Fruit fly (Drosophila melanogaster): Measurements from ENCODE around the gene Ten-m.

The Ten-m gene

dm6 chr3L:22369467-22370018 lies 38.1 kb downstream of the Ten-m start:
- TF ChIP-seq CG17806 (tag; optimal IDR thresholded peaks at IDR 0.05) (no peak), EcR (GFP tag; optimal IDR thresholded peaks at IDR 0.05) (peak; percentile 66)

DNA sequence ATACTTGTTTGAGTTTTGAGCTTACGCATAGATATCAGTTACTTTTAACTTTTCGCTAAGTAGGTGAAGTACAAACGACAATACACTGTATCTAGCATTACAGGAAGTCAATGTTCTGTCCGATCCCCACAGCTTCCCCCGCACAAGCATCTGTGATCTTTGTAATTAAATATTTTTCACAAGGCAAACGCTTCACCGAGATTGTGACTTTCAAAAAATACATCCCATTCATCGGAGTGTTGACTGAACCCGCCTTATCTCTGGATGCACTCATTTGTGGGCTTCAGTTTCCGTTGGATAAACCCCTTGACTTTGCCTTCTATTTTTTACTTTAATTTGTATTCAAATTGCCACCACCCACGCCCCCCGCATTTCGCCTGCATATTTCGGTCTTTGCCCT lies 40.7 kb downstream of the Ten-m start:
- no peak for TF ChIP-seq EcR (GFP tag; optimal IDR thresholded peaks at IDR 0.05)
- no peak for TF ChIP-seq CG8301 (tag; optimal IDR thresholded peaks at IDR 0.05)

DNA sequence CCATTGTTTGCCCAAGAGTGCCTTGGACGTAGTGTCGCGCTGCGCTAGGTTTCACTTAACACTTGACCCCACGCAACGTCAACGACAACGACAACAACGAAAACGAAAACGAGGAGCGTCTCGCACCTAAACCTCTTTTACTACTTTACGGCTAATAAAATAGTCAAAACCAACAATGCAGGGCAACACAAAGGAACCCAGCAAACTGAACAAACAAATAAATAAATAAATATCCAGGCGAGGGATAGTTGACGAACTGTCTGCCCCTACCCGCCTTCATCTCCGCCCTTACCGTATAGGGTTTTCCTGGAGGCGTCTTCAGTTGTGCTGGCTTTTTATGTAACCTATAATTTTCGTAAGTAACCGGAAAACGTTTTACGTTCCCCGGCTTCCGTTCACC lies 43.3 kb downstream of the Ten-m start:
- TF ChIP-seq CG17806 (tag; optimal IDR thresholded peaks at IDR 0.05): no peak
- no peak for TF ChIP-seq CG14655 (GFP tag; optimal IDR thresholded peaks at IDR 0.05)
- no peak for TF ChIP-seq Pif1B (GFP tag; optimal IDR thresholded peaks at IDR 0.05)
- no peak for TF ChIP-seq Ets98B (GFP tag; IDR thresholded peaks at IDR 0.05)
- TF ChIP-seq Snoo (tag; optimal IDR thresholded peaks at IDR 0.05): no peak
- TF ChIP-seq CG8159 (tag; optimal IDR thresholded peaks at IDR 0.05): no peak
- no peak for TF ChIP-seq fd96Ca (GFP tag; IDR thresholded peaks at IDR 0.05)
- TF ChIP-seq CG9948 (tag; optimal IDR thresholded peaks at IDR 0.05): no peak
- no peak for TF ChIP-seq D1 (tag; optimal IDR thresholded peaks at IDR 0.05)
- TF ChIP-seq gl (tag; optimal IDR thresholded peaks at IDR 0.05): no peak
- no peak for TF ChIP-seq CG13204 (GFP tag; optimal IDR thresholded peaks at IDR 0.05)
- TF ChIP-seq CG10348 (GFP tag; IDR thresholded peaks at IDR 0.05): no peak
- no peak for TF ChIP-seq EcR (GFP tag; optimal IDR thresholded peaks at IDR 0.05)
- no peak for TF ChIP-seq Pif1A (GFP tag; optimal IDR thresholded peaks at IDR 0.05)
- no peak for TF ChIP-seq CG32121 (GFP tag; IDR thresholded peaks at IDR 0.05)

DNA sequence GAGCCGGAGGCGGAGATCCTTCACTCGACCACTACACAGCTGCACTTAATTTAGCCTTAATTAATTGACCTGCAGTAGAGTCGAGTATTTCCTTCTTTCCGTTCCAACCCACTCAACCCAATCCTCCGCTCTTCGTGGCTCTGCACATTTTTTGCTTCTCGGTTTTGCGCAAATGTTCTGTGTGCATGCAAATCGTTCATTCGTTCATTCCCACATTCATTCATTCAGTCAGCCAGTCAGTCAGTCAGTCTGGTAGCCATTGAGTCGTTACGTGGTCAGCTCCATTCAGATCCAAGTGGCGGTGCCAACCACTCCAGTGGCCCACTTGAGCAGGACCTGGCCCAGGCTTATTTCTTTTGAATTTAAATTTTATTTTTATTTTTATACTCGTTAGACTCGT lies 55.0 kb downstream of the Ten-m start:
- no peak for TF ChIP-seq CG13204 (GFP tag; optimal IDR thresholded peaks at IDR 0.05)
- TF ChIP-seq CG8301 (tag; optimal IDR thresholded peaks at IDR 0.05): no peak
- TF ChIP-seq CG9948 (tag; optimal IDR thresholded peaks at IDR 0.05): no peak
- no peak for TF ChIP-seq rn (GFP tag; IDR thresholded peaks at IDR 0.05)
- TF ChIP-seq CG10348 (GFP tag; IDR thresholded peaks at IDR 0.05): no peak
- TF ChIP-seq CG14655 (GFP tag; optimal IDR thresholded peaks at IDR 0.05): no peak
- no peak for TF ChIP-seq CG15710 (tag; optimal IDR thresholded peaks at IDR 0.05)
- TF ChIP-seq gl (tag; optimal IDR thresholded peaks at IDR 0.05): no peak
- no peak for TF ChIP-seq fd96Ca (GFP tag; IDR thresholded peaks at IDR 0.05)
- TF ChIP-seq CG8159 (tag; optimal IDR thresholded peaks at IDR 0.05): no peak
- no peak for TF ChIP-seq Snoo (tag; optimal IDR thresholded peaks at IDR 0.05)
- TF ChIP-seq CG4496 (GFP tag; IDR thresholded peaks at IDR 0.05): no peak
- TF ChIP-seq Pif1B (GFP tag; optimal IDR thresholded peaks at IDR 0.05): no peak
- no peak for TF ChIP-seq CG34367 (tag; optimal IDR thresholded peaks at IDR 0.05)
- no peak for TF ChIP-seq CG32121 (GFP tag; IDR thresholded peaks at IDR 0.05)
- no peak for TF ChIP-seq D1 (tag; optimal IDR thresholded peaks at IDR 0.05)
- TF ChIP-seq Pif1A (GFP tag; optimal IDR thresholded peaks at IDR 0.05): no peak

DNA sequence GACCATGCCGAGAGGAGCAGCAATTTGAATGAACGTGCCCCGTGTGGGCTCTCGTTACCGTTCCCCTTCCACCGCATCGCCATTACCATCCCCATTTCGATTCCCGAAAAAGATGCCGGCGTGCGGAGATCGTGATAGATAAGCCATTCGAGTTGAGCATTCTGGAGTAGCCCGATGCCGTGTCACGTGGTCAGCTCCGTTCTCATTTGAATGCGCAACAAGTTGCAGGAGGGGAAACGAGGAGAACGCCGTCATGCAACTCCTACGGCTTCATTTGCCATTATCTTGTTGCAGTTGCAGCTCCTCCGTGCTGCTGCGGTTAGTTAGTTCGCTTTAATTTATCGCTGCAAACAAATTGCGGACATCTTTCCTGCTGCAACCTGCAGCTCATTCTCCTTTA lies 56.1 kb downstream of the Ten-m start:
- TF ChIP-seq Snoo (tag; optimal IDR thresholded peaks at IDR 0.05): no peak
- TF ChIP-seq gl (tag; optimal IDR thresholded peaks at IDR 0.05): peak; percentile 53
- peak; percentile 29 for TF ChIP-seq CG13204 (GFP tag; optimal IDR thresholded peaks at IDR 0.05)
- TF ChIP-seq CG4496 (GFP tag; IDR thresholded peaks at IDR 0.05): peak; percentile 56; the same call in 2 of the 3 replicates

DNA sequence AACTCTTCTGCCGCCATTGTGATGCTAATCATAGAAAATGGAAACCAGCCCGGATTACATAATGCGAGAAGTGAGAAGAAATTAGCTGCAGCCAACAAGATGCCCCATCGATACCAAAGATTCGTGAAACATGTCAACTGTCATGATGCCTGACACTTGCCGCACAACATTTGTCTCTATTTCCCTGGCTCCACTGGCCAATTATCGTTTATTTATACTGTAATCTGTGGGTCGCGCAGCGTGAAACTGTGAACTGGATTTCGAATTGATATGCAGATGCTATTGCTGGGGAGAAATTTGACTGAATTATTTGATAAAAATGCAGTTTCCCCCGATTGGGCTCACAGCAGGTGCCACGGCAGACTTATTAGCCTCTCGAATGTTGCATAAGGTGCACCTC lies 57.0 kb downstream of the Ten-m start:
- TF ChIP-seq Ets98B (GFP tag; IDR thresholded peaks at IDR 0.05) (no peak), CG10348 (GFP tag; IDR thresholded peaks at IDR 0.05) (no peak), Pif1A (GFP tag; optimal IDR thresholded peaks at IDR 0.05) (no peak), CG8159 (tag; optimal IDR thresholded peaks at IDR 0.05) (no peak), CG34367 (tag; optimal IDR thresholded peaks at IDR 0.05) (no peak), CG4496 (GFP tag; IDR thresholded peaks at IDR 0.05) (no peak), rn (GFP tag; IDR thresholded peaks at IDR 0.05) (no peak)

DNA sequence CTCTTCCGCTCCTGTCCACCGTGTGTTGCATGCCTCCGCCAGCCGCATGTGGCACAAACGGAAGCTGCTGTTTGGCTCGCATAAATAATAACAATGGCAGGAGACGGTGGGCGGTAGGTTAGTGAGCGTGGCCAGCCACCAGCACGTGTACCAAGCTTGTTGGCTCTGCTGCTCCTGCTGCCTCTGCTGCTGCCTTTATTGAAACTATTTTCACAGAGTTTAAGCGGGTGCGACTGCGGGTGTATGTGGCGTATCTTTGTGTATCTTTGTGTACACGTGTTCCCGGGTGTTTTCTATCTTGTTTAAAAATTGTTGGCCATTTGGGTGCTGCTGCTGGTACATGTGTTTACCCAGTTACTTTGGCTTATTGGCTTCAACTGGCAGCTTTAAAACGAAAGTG lies 58.1 kb downstream of the Ten-m start:
- TF ChIP-seq Ets98B (GFP tag; IDR thresholded peaks at IDR 0.05) (no peak), rn (GFP tag; IDR thresholded peaks at IDR 0.05) (no peak), Pif1B (GFP tag; optimal IDR thresholded peaks at IDR 0.05) (no peak), CG15710 (tag; optimal IDR thresholded peaks at IDR 0.05) (no peak), CG32121 (GFP tag; IDR thresholded peaks at IDR 0.05) (no peak), CG13204 (GFP tag; optimal IDR thresholded peaks at IDR 0.05) (no peak), CG10348 (GFP tag; IDR thresholded peaks at IDR 0.05) (no peak), Snoo (tag; optimal IDR thresholded peaks at IDR 0.05) (no peak), D1 (tag; optimal IDR thresholded peaks at IDR 0.05) (no peak), fd96Ca (GFP tag; IDR thresholded peaks at IDR 0.05) (no peak), CG34367 (tag; optimal IDR thresholded peaks at IDR 0.05) (no peak), CG9948 (tag; optimal IDR thresholded peaks at IDR 0.05) (no peak), CG8159 (tag; optimal IDR thresholded peaks at IDR 0.05) (no peak), CG8301 (tag; optimal IDR thresholded peaks at IDR 0.05) (no peak)
